Fruit fly (Drosophila melanogaster) whole organism, embryonic: ENCODE data around the gene Rpp30.

ENCODE experiments used
- BEAF-32 ChIP-seq: fragments of 200-800 bp; sonication (Bioruptor generic); optimal IDR thresholded peaks from 3 replicates; lab custom pipeline; 2017; ENCODE audit warnings: missing biosample characterization, missing genetic modification characterization, mild to moderate bottlenecking, moderate library complexity, missing genetic modification reagents
- CG1024 ChIP-seq: fragments of 200-800 bp; sonication (Bioruptor generic); IDR thresholded peaks from 2 replicates; pipeline ENCODE4 v1.3.6; 2022; ENCODE audit warnings: missing biosample characterization, missing genetic modification characterization
- CG10366 ChIP-seq: fragments of 200-800 bp; sonication (Bioruptor generic); IDR thresholded peaks from 2 replicates; pipeline ENCODE4 v1.3.6; 2022; ENCODE audit warnings: missing biosample characterization, missing genetic modification characterization
- CG10654 ChIP-seq: fragments of 200-800 bp; sonication (Bioruptor generic); optimal IDR thresholded peaks from 2 replicates; lab custom pipeline; 2016; ENCODE audit warnings: missing biosample characterization, missing genetic modification characterization
- CG12391 ChIP-seq: fragments of 200-800 bp; sonication (Bioruptor generic); optimal IDR thresholded peaks from 3 replicates; lab custom pipeline; 2018; ENCODE audit warnings: missing biosample characterization, mild to moderate bottlenecking, missing genetic modification characterization, moderate library complexity
- CG13424 ChIP-seq: fragments of 200-800 bp; sonication (Bioruptor generic); optimal IDR thresholded peaks from 2 replicates; lab custom pipeline; 2019; ENCODE audit warnings: missing biosample characterization, mild to moderate bottlenecking, missing genetic modification characterization, moderate library complexity
- CG14441 ChIP-seq: fragments of 200-800 bp; sonication (Bioruptor generic); IDR thresholded peaks from 2 replicates; pipeline ENCODE4 v1.3.6; 2022; ENCODE audit warnings: missing biosample characterization, missing genetic modification characterization
- CG15514 ChIP-seq: fragments of 200-800 bp; sonication (Bioruptor generic); optimal IDR thresholded peaks from 3 replicates; lab custom pipeline; 2017; ENCODE audit warnings: missing biosample characterization, missing genetic modification characterization, mild to moderate bottlenecking, moderate library complexity, missing genetic modification reagents
- CG15696 ChIP-seq: fragments of 200-800 bp; sonication (Bioruptor generic); optimal IDR thresholded peaks from 2 replicates; lab custom pipeline; 2019; ENCODE audit warnings: missing biosample characterization, mild to moderate bottlenecking, missing genetic modification characterization, moderate library complexity
- CG1602 ChIP-seq: fragments of 200-800 bp; sonication (Bioruptor generic); optimal IDR thresholded peaks from 3 replicates; lab custom pipeline; 2016; ENCODE audit warnings: missing biosample characterization, missing genetic modification characterization
- CG1603 ChIP-seq: fragments of 200-800 bp; sonication (Bioruptor generic); optimal IDR thresholded peaks from 2 replicates; lab custom pipeline; 2019; ENCODE audit warnings: missing biosample characterization, mild to moderate bottlenecking, missing genetic modification characterization, moderate library complexity
- CG1647 ChIP-seq: fragments of 200-800 bp; sonication (Bioruptor generic); optimal IDR thresholded peaks from 3 replicates; lab custom pipeline; 2016; ENCODE audit warnings: missing biosample characterization, missing genetic modification characterization
- CG17186 ChIP-seq: fragments of 200-800 bp; sonication (Bioruptor generic); optimal IDR thresholded peaks from 3 replicates; lab custom pipeline; 2017; ENCODE audit warnings: missing biosample characterization, missing genetic modification reagents, missing genetic modification characterization
- CG2116 ChIP-seq: fragments of 200-800 bp; sonication (Bioruptor generic); optimal IDR thresholded peaks from 3 replicates; lab custom pipeline; 2018; ENCODE audit warnings: missing biosample characterization, mild to moderate bottlenecking, missing genetic modification characterization
- CG34376 ChIP-seq: fragments of 200-800 bp; sonication (Bioruptor generic); optimal IDR thresholded peaks from 2 replicates; lab custom pipeline; 2018; ENCODE audit warnings: missing biosample characterization, mild to moderate bottlenecking, missing genetic modification characterization
- CG3838 ChIP-seq: fragments of 200-800 bp; sonication (Bioruptor generic); optimal IDR thresholded peaks from 3 replicates; lab custom pipeline; 2016; ENCODE audit warnings: missing biosample characterization, missing genetic modification characterization
- CG43689 ChIP-seq: fragments of 200-800 bp; sonication (Bioruptor generic); IDR thresholded peaks from 2 replicates; pipeline ENCODE4 v1.3.6; 2022; ENCODE audit warnings: missing biosample characterization, missing genetic modification characterization
- CG4820 ChIP-seq: fragments of 200-800 bp; sonication (Bioruptor generic); optimal IDR thresholded peaks from 3 replicates; lab custom pipeline; 2016; ENCODE audit warnings: missing biosample characterization, missing genetic modification characterization
- CG6791 ChIP-seq: fragments of 200-800 bp; sonication (Bioruptor generic); IDR thresholded peaks from 3 replicates; pipeline ENCODE4 v1.3.6; 2022; ENCODE audit warnings: missing biosample characterization, missing genetic modification characterization; ENCODE audit not compliant: partially characterized antibody
- CG7987 ChIP-seq: fragments of 200-800 bp; sonication (Bioruptor generic); optimal IDR thresholded peaks from 2 replicates; lab custom pipeline; 2018; ENCODE audit warnings: missing biosample characterization, mild to moderate bottlenecking, missing genetic modification characterization, moderate library complexity
- CG8765 ChIP-seq: fragments of 200-800 bp; sonication (Bioruptor generic); IDR thresholded peaks from 2 replicates; pipeline ENCODE4 v1.3.6; 2022; ENCODE audit warnings: missing biosample characterization, missing genetic modification characterization
- CG9727 ChIP-seq: fragments of 200-800 bp; sonication (Bioruptor generic); optimal IDR thresholded peaks from 3 replicates; lab custom pipeline; 2017; ENCODE audit warnings: missing biosample characterization, mild to moderate bottlenecking, missing genetic modification characterization
- D ChIP-seq, 2 experiments: fragments of 200-800 bp in 1 of 2; fragments of >200 bp in 1 of 2; sonication (Bioruptor generic) in 1 of 2; optimal IDR thresholded peaks; 2 replicates in 1 of 2; 3 replicates in 1 of 2; lab custom pipeline; 2017; ENCODE audit warnings: mild to moderate bottlenecking in 1 of 2, missing biosample characterization in 1 of 2, missing genetic modification characterization in 1 of 2, missing genetic modification reagents in 1 of 2
- Dad ChIP-seq: fragments of 200-800 bp; sonication (Bioruptor generic); optimal IDR thresholded peaks from 3 replicates; lab custom pipeline; 2016; ENCODE audit warnings: missing biosample characterization, missing genetic modification characterization
- Deaf1 ChIP-seq: fragments of 200-800 bp; optimal IDR thresholded peaks from 3 replicates; lab custom pipeline; 2019; ENCODE audit warnings: missing biosample characterization, mild to moderate bottlenecking, missing genetic modification characterization, moderate library complexity
- Fer1 ChIP-seq: fragments of 200-800 bp; sonication (Bioruptor generic); optimal IDR thresholded peaks from 2 replicates; lab custom pipeline; 2017; ENCODE audit warnings: missing biosample characterization, mild to moderate bottlenecking, missing genetic modification characterization
- Meics ChIP-seq: fragments of 200-800 bp; sonication (Bioruptor generic); optimal IDR thresholded peaks from 2 replicates; lab custom pipeline; 2017; ENCODE audit warnings: missing biosample characterization, mild to moderate bottlenecking, missing genetic modification characterization
- Mes4 ChIP-seq: fragments of 200-800 bp; sonication (Bioruptor generic); optimal IDR thresholded peaks from 2 replicates; lab custom pipeline; 2016; ENCODE audit warnings: missing biosample characterization, missing genetic modification characterization
- PHDP ChIP-seq: fragments of 200-800 bp; sonication (Bioruptor generic); optimal IDR thresholded peaks from 3 replicates; lab custom pipeline; 2018; ENCODE audit warnings: missing biosample characterization, mild to moderate bottlenecking, missing genetic modification characterization, moderate library complexity
- Side ChIP-seq: fragments of 200-800 bp; sonication (Bioruptor generic); optimal IDR thresholded peaks from 2 replicates; lab custom pipeline; 2016; ENCODE audit warnings: missing biosample characterization, missing genetic modification characterization
- Sox102F ChIP-seq: fragments of 200-800 bp; sonication (Bioruptor generic); optimal IDR thresholded peaks from 2 replicates; lab custom pipeline; 2018; ENCODE audit warnings: missing biosample characterization, mild to moderate bottlenecking, missing genetic modification characterization, moderate library complexity
- Sry-δ ChIP-seq: fragments of 200-800 bp; sonication (Bioruptor generic); optimal IDR thresholded peaks from 2 replicates; lab custom pipeline; 2016; ENCODE audit warnings: missing biosample characterization, missing genetic modification characterization
- aop ChIP-seq: fragments of 200-800 bp; sonication (Bioruptor generic); IDR thresholded peaks from 2 replicates; pipeline ENCODE4 v1.3.6; 2022; ENCODE audit warnings: missing biosample characterization, missing genetic modification characterization
- cad ChIP-seq: fragments of >200 bp; optimal IDR thresholded peaks from 2 replicates; lab custom pipeline; 2017; ENCODE audit warnings: missing biosample characterization, missing genetic modification characterization
- chif ChIP-seq, 2 experiments: fragments of 200-800 bp; sonication (Bioruptor generic); optimal IDR thresholded peaks; 3 replicates each; lab custom pipeline; 2016; ENCODE audit warnings: missing biosample characterization in 2 of 2, missing genetic modification characterization in 2 of 2
- chinmo ChIP-seq: fragments of 200-800 bp; sonication (Bioruptor generic); IDR thresholded peaks from 4 replicates; pipeline ENCODE4 v1.3.6; 2022; ENCODE audit warnings: missing biosample characterization, missing genetic modification characterization; ENCODE audit not compliant: partially characterized antibody
- crc ChIP-seq: fragments of 200-800 bp; sonication (Bioruptor generic); optimal IDR thresholded peaks from 2 replicates; lab custom pipeline; 2016; ENCODE audit warnings: missing biosample characterization, missing genetic modification characterization
- inv ChIP-seq: fragments of 200-800 bp; sonication (Bioruptor generic); IDR thresholded peaks from 2 replicates; pipeline ENCODE4 v1.3.6; 2022; ENCODE audit warnings: missing biosample characterization, missing genetic modification characterization; ENCODE audit not compliant: partially characterized antibody
- kah ChIP-seq: fragments of 200-800 bp; sonication (Bioruptor generic); optimal IDR thresholded peaks from 2 replicates; lab custom pipeline; 2018; ENCODE audit warnings: missing biosample characterization, mild to moderate bottlenecking, missing genetic modification characterization
- mirr ChIP-seq: fragments of 200-800 bp; sonication (Bioruptor generic); optimal IDR thresholded peaks from 3 replicates; lab custom pipeline; 2018; ENCODE audit warnings: missing biosample characterization, mild to moderate bottlenecking, missing genetic modification characterization
- nmo ChIP-seq: fragments of 200-800 bp; sonication (Bioruptor generic); optimal IDR thresholded peaks from 2 replicates; lab custom pipeline; 2018; ENCODE audit warnings: missing biosample characterization, mild to moderate bottlenecking, missing genetic modification characterization, moderate library complexity
- sd ChIP-seq: fragments of 200-800 bp; sonication (Bioruptor generic); optimal IDR thresholded peaks from 3 replicates; lab custom pipeline; 2018; ENCODE audit warnings: missing biosample characterization, mild to moderate bottlenecking, missing genetic modification characterization, moderate library complexity
- slbo ChIP-seq: fragments of 200-800 bp; sonication (Bioruptor generic); IDR thresholded peaks from 2 replicates; pipeline ENCODE4 v1.3.6; 2022; ENCODE audit warnings: missing biosample characterization, missing genetic modification characterization
- slp2 ChIP-seq: fragments of 200-800 bp; sonication (Bioruptor generic); optimal IDR thresholded peaks from 2 replicates; lab custom pipeline; 2016; ENCODE audit warnings: missing biosample characterization, missing genetic modification characterization
- sqz ChIP-seq: fragments of 200-800 bp; sonication (Bioruptor generic); optimal IDR thresholded peaks from 3 replicates; lab custom pipeline; 2018; ENCODE audit warnings: missing biosample characterization, mild to moderate bottlenecking, missing genetic modification characterization
- tll ChIP-seq, 2 experiments: fragments of 200-800 bp in 1 of 2; fragments of >200 bp in 1 of 2; sonication (Bioruptor generic) in 1 of 2; optimal IDR thresholded peaks; 2 replicates each; lab custom pipeline; 2017 to 2019; ENCODE audit warnings: missing biosample characterization in 2 of 2, missing genetic modification characterization in 2 of 2, mild to moderate bottlenecking in 1 of 2, moderate library complexity in 1 of 2
- tna ChIP-seq: fragments of 200-800 bp; sonication (Bioruptor generic); IDR thresholded peaks from 2 replicates; pipeline ENCODE4 v1.3.6; 2022; ENCODE audit warnings: missing biosample characterization, missing genetic modification characterization; ENCODE audit not compliant: partially characterized antibody
- zfh2 ChIP-seq: fragments of 200-800 bp; sonication (Bioruptor generic); optimal IDR thresholded peaks from 2 replicates; lab custom pipeline; 2016; ENCODE audit warnings: missing biosample characterization, missing genetic modification characterization

Rpp30 gene

dm6 chr2L:250507-251215, 1.5 kb downstream of the Rpp30 start, which contains the start of gene kis (continued):
- TF ChIP-seq CG1603 (tag; lab: Kevin White, UChicago) (peak; percentile 76), tna (peak; percentile 91), CG4820 (GFP tag; lab: Kevin White, UChicago) (no peak), CG43689 (no peak), mirr (GFP tag; lab: Kevin White, UChicago) (no peak), CG3838 (GFP tag; lab: Kevin White, UChicago) (peak; percentile 4), chif (GFP tag; optimal IDR thresholded peaks at IDR 0.05; lab: Kevin White, UChicago) (peak in 1 of 2 experiments; percentile 24), CG13424 (tag; lab: Kevin White, UChicago) (peak; percentile 22), CG15696 (tag; lab: Kevin White, UChicago) (peak; percentile 12), Dad (GFP tag; lab: Kevin White, UChicago) (peak; percentile 43), tll (GFP tag; optimal IDR thresholded peaks at IDR 0.05; lab: Kevin White, UChicago) (no peak), D (optimal IDR thresholded peaks at IDR 0.05; lab: Kevin White, UChicago) (no peak), D (GFP tag; optimal IDR thresholded peaks at IDR 0.05; lab: Kevin White, UChicago) (no peak), nmo (peak; percentile 74), sqz (GFP tag; lab: Kevin White, UChicago) (peak; percentile 65), aop (GFP tag; lab: Robert Waterston, UW) (no peak), CG2116 (GFP tag; lab: Kevin White, UChicago) (peak; percentile 79), chinmo (GFP tag; lab: Robert Waterston, UW) (peak; percentile 92), CG6791 (peak; percentile 93), CG10366 (peak; percentile 20; the same call in 1 of the 2 replicates), zfh2 (peak; percentile 31), CG10654 (GFP tag; lab: Kevin White, UChicago) (peak; percentile 14), CG15514 (GFP tag; lab: Kevin White, UChicago) (peak; percentile 68), CG14441 (GFP tag; lab: Robert Waterston, UW) (no peak), CG1024 (GFP tag; lab: Robert Waterston, UW) (no peak), CG7987 (peak; percentile 25), Sry-δ (GFP tag; lab: Kevin White, UChicago) (peak; percentile 99), Meics (GFP tag; lab: Kevin White, UChicago) (peak; percentile 30), inv (peak; percentile 94), Fer1 (peak; percentile 63), kah (GFP tag; lab: Kevin White, UChicago) (peak; percentile 35), Sox102F (GFP tag; lab: Kevin White, UChicago) (peak; percentile 10), Deaf1 (tag; lab: Kevin White, UChicago) (peak; percentile 35), CG1602 (GFP tag; lab: Kevin White, UChicago) (no peak), CG12391 (peak; percentile 64), CG9727 (GFP tag; lab: Kevin White, UChicago) (peak; percentile 41), cad (GFP tag; lab: Kevin White, UChicago) (no peak), PHDP (peak; percentile 56), CG1647 (peak; percentile 3), Side (peak; percentile 34), crc (GFP tag; lab: Kevin White, UChicago) (no peak), CG8765 (GFP tag; lab: Robert Waterston, UW) (no peak), sd (tag; lab: Kevin White, UChicago) (peak; percentile 70), CG34376 (GFP tag; lab: Kevin White, UChicago) (peak; percentile 47), BEAF-32 (GFP tag; lab: Kevin White, UChicago) (peak; percentile 98), CG17186 (peak; percentile 34), slbo (GFP tag; lab: Robert Waterston, UW) (peak; percentile 61), Mes4 (GFP tag; lab: Kevin White, UChicago) (peak; percentile 29), slp2 (GFP tag; lab: Kevin White, UChicago) (no peak)
